Worm (Caenorhabditis elegans): ENCODE data around the gene K07E3.9.

- TF ChIP-seq ZK546.5 (tag; optimal IDR thresholded peaks at IDR 0.05) = no peak
- TF ChIP-seq mdl-1 (tag; optimal IDR thresholded peaks at IDR 0.05) = no peak
- TF ChIP-seq unc-55 (GFP tag; optimal IDR thresholded peaks at IDR 0.05) = no peak
- TF ChIP-seq ztf-4 (tag; optimal IDR thresholded peaks at IDR 0.05) = no peak
- TF ChIP-seq lsy-2 (tag; optimal IDR thresholded peaks at IDR 0.05) = no peak
- no peak for TF ChIP-seq ama-1 (optimal IDR thresholded peaks at IDR 0.05)
- no peak for TF ChIP-seq unc-62 (GFP tag; optimal IDR thresholded peaks at IDR 0.05)
- TF ChIP-seq nhr-237 (tag; optimal IDR thresholded peaks at IDR 0.05) = no peak
- no peak for TF ChIP-seq F13H6.1 (tag; optimal IDR thresholded peaks at IDR 0.05)
- no peak for TF ChIP-seq nhr-77 (tag; optimal IDR thresholded peaks at IDR 0.05)
- TF ChIP-seq skn-1 (tag; optimal IDR thresholded peaks at IDR 0.05) = no peak
- no peak for TF ChIP-seq fos-1 (tag; optimal IDR thresholded peaks at IDR 0.05)
- TF ChIP-seq nhr-11 (tag; optimal IDR thresholded peaks at IDR 0.05) = no peak
- TF ChIP-seq ceh-16 (tag; optimal IDR thresholded peaks at IDR 0.05) = no peak
Measured at ce11 chrX:8150621-8151020, 42.6 kb downstream of the K07E3.9 start, which contains the start of gene F22F1.2.

Data from whole organism, L2 larva.